Worm (Caenorhabditis elegans) whole organism, early embryonic: ENCODE measurements around the gene tbx-38.
A peak's percentile ranks its signal among the peaks of the same experiment; 100 is the strongest.
"Not testable (repeated sequence)": the region's sequence is repeated elsewhere in the genome, so short reads cannot be mapped to it uniquely, and the experiment has no call there.

Experiments used
- B0310.2 ChIP-seq: sonication (generic microtip); optimal IDR thresholded peaks from 2 replicates; lab custom pipeline; 2016; ENCODE audit warnings: mild to moderate bottlenecking, missing genetic modification characterization, missing compliant biosample characterization
- ama-1 ChIP-seq: fragments of 150-350 bp; optimal IDR thresholded peaks from 2 replicates; lab custom pipeline; 2014
- ceh-13 ChIP-seq: fragments of 200-800 bp; sonication (Bioruptor generic); optimal IDR thresholded peaks from 2 replicates; lab custom pipeline; 2018; ENCODE audit warnings: mild to moderate bottlenecking, missing genetic modification characterization, missing compliant biosample characterization
- ets-7 ChIP-seq: sonication (generic microtip); optimal IDR thresholded peaks from 2 replicates; lab custom pipeline; 2016; ENCODE audit warnings: missing genotype, missing genetic modification characterization, missing compliant biosample characterization
- flt-1 ChIP-seq: fragments of 200-800 bp; sonication (Bioruptor generic); IDR thresholded peaks from 2 replicates; pipeline ENCODE4 v1.3.6; 2022; ENCODE audit warnings: missing genetic modification characterization, missing compliant biosample characterization
- hmbx-1 ChIP-seq: sonication (generic microtip); optimal IDR thresholded peaks from 2 replicates; lab custom pipeline; 2016; ENCODE audit warnings: mild to moderate bottlenecking, missing genetic modification characterization, missing compliant biosample characterization
- hmg-4 ChIP-seq: fragments of 200-800 bp; sonication (Bioruptor generic); optimal IDR thresholded peaks from 2 replicates; lab custom pipeline; 2018; ENCODE audit warnings: mild to moderate bottlenecking, missing genetic modification characterization, missing compliant biosample characterization
- hnd-1 ChIP-seq: sonication (generic microtip); optimal IDR thresholded peaks from 2 replicates; lab custom pipeline; 2016; ENCODE audit warnings: missing genetic modification characterization, missing compliant biosample characterization
- pes-1 ChIP-seq: fragments of 200-800 bp; sonication (Bioruptor generic); IDR thresholded peaks from 2 replicates; pipeline ENCODE4 v1.3.6; 2022; ENCODE audit warnings: missing genetic modification reagents, missing genetic modification characterization, missing compliant biosample characterization
- scrt-1 ChIP-seq: fragments of 200-800 bp; sonication (Bioruptor generic); IDR thresholded peaks from 2 replicates; pipeline ENCODE4 v1.3.6; 2022; ENCODE audit warnings: missing genetic modification characterization, missing compliant biosample characterization
- sea-1 ChIP-seq: fragments of 200-800 bp; sonication (Bioruptor generic); conservative IDR thresholded peaks from 2 replicates; pipeline ENCODE4 v1.3.6; 2022; ENCODE audit warnings: missing genetic modification characterization, missing compliant biosample characterization
- tbx-11 ChIP-seq: fragments of 200-800 bp; sonication (Bioruptor generic); IDR thresholded peaks from 2 replicates; pipeline ENCODE4 v1.3.6; 2022; ENCODE audit warnings: missing genetic modification characterization, missing compliant biosample characterization
- tra-4 ChIP-seq: sonication (generic microtip); optimal IDR thresholded peaks from 2 replicates; lab custom pipeline; 2017; ENCODE audit warnings: missing genetic modification characterization, missing compliant biosample characterization

- not testable (repeated sequence) for TF ChIP-seq ama-1 (lab: Kevin White, UChicago); ets-7 (tag; lab: Kevin White, UChicago); tbx-11; hmbx-1 (tag; lab: Kevin White, UChicago); B0310.2 (tag; lab: Kevin White, UChicago); ceh-13 (GFP tag; lab: Kevin White, UChicago); hmg-4 (GFP tag; lab: Kevin White, UChicago); tra-4 (tag; lab: Kevin White, UChicago)
- peak; percentile 79 for TF ChIP-seq pes-1
- peak; percentile 11; the same call in 1 of the 2 replicates for TF ChIP-seq flt-1 (GFP tag; lab: Robert Waterston, UW)
- TF ChIP-seq sea-1 = 0 out of 2 replicates have a peak, but pooled peaks have one; percentile 60
- peak; percentile 14 for TF ChIP-seq hnd-1
- TF ChIP-seq scrt-1 (GFP tag; lab: Robert Waterston, UW) = peak; percentile 46; the same call in 1 of the 2 replicates
Measured at ce11 chrIII:11792295-11793256, 6.7 kb upstream of the tbx-38 start, which contains the start of gene C24H11.2.
